Fruit fly (Drosophila melanogaster) S2 (cell line): ENCODE data around the gene Cyp4g1.
"Not testable (repeated sequence)": the region's sequence is repeated elsewhere in the genome, so short reads cannot be mapped to it uniquely, and the experiment has no call there.

Experiments used
- CG8478 ChIP-seq: fragments of >200 bp; optimal IDR thresholded peaks from 2 replicates; lab custom pipeline; 2018
- CTCF ChIP-seq, 2 experiments: fragments of >200 bp; optimal IDR thresholded peaks; 2 replicates each; lab custom pipeline; 2018

Gene Cyp4g1

DNA sequence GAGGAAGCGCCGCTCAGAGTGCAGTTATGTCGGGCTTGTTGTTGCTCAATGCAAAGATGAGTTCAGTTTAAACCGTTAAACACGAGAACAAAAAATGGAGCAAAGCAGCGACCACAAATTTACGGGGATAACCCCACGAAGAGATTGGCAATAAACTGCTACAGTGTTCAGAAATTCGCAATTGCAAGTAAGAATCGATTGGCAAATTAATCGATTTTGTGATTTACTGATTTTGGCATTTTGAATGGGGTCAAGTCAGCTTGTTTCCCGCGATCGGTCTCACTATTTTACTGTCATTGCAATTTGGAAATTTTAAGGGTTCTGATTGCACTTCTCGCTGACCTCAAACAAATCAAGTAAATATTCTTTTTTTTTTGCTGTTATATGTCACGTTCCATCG, 12.5 kb upstream of the Cyp4g1 start, which contains the start of gene CG3176:
Gene CG3176 (plus strand): TSS at position 221 of the 400 bp plus-strand sequence.
- TF ChIP-seq CG8478 (lab: Kevin White, UChicago); CTCF (optimal IDR thresholded peaks at IDR 0.05; lab: Kevin White, UChicago): not testable (repeated sequence)

DNA sequence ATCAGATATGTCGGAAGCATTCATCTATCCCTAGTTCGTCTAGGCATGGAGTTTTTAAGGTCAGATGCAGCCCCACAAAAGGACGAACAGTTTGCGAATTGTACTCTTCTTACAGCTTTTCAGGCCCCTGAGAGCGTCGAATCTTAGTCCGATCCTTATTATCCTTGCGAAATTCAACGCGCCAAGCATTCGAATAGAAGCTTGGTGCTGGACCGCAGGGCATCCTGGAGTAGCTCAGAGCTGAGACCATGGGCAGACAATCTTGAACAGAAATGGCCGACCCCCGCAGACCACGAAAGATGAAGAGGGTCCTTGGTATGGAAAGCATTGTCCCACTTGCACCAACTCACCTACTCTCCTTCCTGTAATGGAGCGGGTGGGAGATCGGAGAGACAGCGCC, 9.6 kb upstream of the Cyp4g1 start, which contains the start of gene CG32817:
Gene CG32817 (plus strand): TSS at position 301 of the 400 bp plus-strand sequence.
- TF ChIP-seq CG8478 (lab: Kevin White, UChicago) (no peak), CTCF (optimal IDR thresholded peaks at IDR 0.05; lab: Kevin White, UChicago) (no peak)

DNA sequence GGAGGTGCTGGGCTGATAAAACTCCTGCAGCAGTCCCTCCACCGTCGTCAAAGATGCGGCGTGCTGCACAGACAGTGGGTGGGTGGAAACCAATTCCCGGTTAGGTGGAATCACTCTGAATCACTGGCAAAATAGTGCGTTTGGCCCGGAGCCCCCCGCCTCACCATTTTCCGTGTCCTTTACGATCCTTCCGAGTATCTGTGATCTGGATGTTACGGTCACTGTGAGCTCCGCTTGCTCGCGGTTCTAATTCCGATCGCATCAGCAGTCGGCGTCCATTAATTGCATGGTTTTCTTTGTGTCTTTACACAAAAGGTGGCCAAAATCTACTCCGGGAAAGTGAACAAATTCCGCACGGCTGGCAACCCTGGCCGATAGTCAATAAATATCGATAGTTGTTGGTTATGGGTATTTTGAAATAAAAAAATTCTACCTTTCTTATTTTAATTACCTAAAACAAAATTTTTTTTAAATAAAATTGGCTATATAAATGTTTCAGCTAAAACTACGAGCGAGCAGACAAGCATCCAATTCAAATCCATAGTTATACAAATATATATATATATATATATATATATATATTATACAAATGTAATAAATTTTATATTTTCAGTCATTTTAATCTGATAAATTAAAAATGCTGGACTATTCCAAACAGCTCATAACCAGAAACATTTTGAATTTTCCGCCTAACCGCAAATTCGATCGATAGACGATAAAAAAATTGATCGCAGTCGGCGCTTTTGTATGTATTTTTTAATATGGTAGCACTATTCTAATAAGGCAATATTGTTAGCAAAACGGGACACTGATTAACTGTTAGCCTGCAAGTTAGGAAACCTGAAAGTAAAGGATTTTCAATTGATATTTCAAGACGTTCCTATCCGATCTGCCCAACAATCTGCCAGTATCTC, 7.4 kb upstream of the Cyp4g1 start, which contains the start of the genes ebo and CG13373:
Gene ebo (minus strand): TSS at position 350 of the 914 bp plus-strand sequence.
Gene CG13373 (plus strand): TSS at position 755 of the 914 bp plus-strand sequence.
- TF ChIP-seq CG8478 (lab: Kevin White, UChicago) (no peak), CTCF (optimal IDR thresholded peaks at IDR 0.05; lab: Kevin White, UChicago) (no peak)

DNA sequence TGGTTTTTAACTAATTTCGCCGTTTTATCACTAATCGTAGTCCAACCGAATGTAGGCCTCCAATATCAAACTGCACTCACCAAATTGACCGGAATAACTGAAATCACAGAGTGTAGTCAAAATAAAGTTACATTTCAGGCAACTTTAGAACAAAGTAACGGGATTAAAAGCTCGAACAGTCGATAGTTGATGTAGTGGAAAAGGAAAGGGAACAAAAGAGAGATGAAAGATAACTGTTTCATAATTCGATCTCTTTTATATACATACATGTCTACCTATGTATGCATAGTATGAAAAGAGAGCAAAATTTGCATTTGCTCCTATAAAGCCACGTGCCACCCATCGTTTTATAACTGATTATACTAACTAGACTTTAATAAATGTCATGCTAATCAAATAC, 1.5 kb upstream of the Cyp4g1 start, which contains the start of gene CG32816:
Gene CG32816 (minus strand): TSS at position 101 of the 400 bp plus-strand sequence.
- TF ChIP-seq CG8478 (lab: Kevin White, UChicago) (no peak), CTCF (optimal IDR thresholded peaks at IDR 0.05; lab: Kevin White, UChicago) (no peak)

DNA sequence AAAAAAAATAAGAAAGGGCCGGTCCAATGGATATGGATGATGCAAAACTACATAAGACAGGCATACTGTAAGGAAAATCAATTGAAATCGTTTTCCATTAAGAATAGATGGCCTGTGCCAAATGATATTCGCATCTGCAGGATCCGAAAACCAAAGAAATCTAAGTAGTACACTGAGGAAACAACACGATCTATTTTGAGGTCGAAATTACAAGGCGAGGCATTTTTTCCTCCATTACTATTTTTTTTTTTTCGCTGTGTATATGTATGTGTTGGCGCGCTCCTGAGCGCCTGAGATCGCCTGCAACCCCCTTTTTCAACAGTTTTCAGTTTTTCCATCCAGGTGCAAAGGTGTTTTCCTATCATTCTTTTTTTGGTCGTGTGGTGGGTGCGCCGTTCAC, 5.2 kb downstream of the Cyp4g1 start:
- TF ChIP-seq CG8478 (lab: Kevin White, UChicago) = no peak
- no peak for TF ChIP-seq CTCF (optimal IDR thresholded peaks at IDR 0.05; lab: Kevin White, UChicago)

DNA sequence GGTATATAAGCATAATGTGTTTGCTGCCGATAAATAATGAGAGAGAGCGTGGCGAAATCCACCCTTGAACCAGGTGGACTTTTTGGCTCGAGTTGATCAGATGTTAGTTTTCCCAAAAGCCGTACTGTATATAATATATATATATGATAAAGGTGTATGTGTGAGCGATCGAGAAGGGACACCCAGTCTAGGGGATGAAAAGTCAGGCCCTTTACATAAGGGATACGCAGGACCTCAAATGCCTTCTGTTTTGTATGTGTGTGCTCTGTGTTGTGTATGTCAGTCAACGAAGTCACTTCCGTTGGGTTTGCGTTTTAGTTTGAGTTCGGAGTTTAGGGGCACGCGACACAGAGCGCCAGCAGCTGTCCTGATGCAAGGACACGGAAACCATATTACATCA, 8.7 kb downstream of the Cyp4g1 start, which contains the start of gene ase:
Gene ase (plus strand): TSS at position 301 of the 400 bp plus-strand sequence.
- TF ChIP-seq CTCF (optimal IDR thresholded peaks at IDR 0.05; lab: Kevin White, UChicago) (no peak), CG8478 (lab: Kevin White, UChicago) (no peak)

DNA sequence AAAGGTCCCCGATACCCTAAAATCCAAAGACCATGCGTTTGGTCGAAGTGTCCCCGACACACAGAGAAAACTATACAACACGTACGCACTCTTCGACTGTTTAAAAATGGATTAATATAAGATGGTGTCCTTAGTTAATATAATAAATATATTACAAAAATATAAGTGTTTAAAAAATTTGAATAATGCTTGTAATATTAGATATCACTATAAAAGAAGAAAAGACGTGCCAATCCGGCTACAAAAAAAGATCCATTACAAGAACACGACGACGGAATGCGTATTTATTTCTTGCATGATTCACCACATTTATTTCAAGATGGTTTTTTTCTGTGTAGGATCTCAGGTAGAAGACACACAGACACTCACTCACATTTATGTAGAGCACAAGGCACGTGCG, 11.3 kb downstream of the Cyp4g1 start:
- TF ChIP-seq CG8478 (lab: Kevin White, UChicago) (no peak), CTCF (optimal IDR thresholded peaks at IDR 0.05; lab: Kevin White, UChicago) (no peak)

DNA sequence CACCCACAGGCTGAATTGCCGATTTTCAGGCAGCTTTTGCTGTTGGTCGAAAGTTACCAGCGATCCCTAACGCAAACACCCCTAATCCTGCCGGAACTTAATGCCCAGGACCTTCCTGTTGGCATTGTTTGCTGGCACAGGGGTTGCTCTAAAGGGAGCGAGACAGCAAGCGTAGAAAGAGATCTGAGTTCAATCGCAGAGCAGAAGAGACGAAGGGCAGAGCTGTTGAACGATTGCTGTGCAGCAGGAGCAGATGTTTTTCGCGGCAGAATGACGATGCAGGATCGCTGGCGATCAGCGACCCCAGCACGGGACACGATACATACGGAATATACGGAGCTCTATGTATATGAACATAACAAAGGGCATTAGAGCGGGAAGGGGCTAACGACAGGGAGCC, 12.2 kb downstream of the Cyp4g1 start:
- TF ChIP-seq CG8478 (lab: Kevin White, UChicago) (no peak), CTCF (optimal IDR thresholded peaks at IDR 0.05; lab: Kevin White, UChicago) (no peak)

DNA sequence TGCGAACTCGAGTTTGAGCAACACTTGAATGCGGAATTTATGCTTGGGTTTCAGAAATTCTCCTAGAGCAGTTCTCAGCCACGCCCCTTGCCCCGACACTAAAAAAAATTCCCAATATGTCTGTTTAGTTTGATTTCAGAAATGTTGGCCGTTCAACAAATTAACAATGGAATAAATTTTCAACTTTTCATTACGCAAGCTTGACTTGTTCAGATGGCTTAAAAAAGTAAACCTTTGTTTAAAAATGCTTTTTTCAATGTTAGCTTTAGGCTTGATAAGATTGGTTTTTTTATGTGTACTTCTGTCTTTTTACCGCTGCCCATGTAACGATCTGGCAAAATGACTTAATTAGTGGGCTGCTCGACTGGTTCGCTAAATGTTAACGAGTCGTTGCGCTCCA, 16.4 kb downstream of the Cyp4g1 start:
- TF ChIP-seq CG8478 (lab: Kevin White, UChicago) (no peak), CTCF (optimal IDR thresholded peaks at IDR 0.05; lab: Kevin White, UChicago) (no peak)

DNA sequence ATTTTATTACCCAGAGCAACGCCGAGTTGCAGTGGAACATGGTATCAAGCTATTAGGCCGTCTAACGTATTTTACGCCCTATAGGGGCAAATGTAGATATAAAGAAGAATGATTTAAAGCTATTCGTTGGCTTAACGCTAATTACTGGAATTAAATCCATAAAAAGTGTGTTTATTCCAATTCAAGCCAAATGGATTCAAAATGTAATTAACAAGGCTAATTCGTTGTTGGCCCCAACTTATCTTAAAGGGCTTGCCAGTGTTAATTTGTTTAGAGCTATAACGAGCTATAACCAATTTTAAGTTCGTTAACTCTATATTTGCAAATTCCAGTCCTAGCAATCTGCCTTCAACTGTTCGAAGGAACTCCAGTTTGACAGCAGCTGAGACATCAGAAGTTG, 20.2 kb downstream of the Cyp4g1 start:
- no peak for TF ChIP-seq CG8478 (lab: Kevin White, UChicago)
- TF ChIP-seq CTCF (optimal IDR thresholded peaks at IDR 0.05; lab: Kevin White, UChicago) = no peak

DNA sequence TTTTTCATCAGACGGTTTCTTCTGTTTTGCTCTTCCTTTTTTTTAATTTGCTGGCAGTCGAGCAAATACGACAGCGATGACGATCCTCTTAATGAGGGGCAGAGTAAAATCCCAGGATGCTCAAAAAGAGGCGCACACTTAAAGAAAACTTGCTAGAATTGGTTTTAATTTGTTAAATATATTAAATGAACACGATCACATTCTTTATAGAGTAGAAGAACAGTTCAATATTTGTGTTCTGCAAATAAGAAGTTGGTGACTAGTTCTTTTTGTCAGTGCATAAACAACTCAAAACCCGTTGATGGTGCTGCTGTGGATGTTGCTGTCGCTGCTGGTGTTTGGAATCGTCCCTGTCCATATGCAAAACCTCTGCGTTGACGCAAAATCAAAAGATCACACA, 20.9 kb downstream of the Cyp4g1 start:
- no peak for TF ChIP-seq CTCF (optimal IDR thresholded peaks at IDR 0.05; lab: Kevin White, UChicago)
- no peak for TF ChIP-seq CG8478 (lab: Kevin White, UChicago)

DNA sequence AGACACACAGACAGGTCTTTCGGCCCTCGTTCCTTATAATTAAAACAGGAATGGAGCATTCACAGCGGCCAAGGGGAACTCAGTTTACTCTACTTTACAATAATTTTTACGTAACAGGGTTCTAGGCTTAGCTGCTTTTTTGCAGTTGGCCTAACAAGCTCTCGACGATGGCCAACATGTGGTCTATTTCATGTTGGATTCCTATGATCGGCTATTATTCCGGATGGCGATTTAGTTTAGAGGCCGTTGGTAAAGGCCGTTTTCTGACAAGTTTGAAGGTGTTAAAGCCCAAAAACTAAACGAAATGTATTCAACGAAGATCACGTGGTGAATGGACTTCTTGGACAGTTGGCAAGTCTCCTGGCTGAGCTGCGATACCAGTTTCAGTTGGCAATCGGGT, 23.1 kb downstream of the Cyp4g1 start:
- TF ChIP-seq CTCF (optimal IDR thresholded peaks at IDR 0.05; lab: Kevin White, UChicago) (no peak), CG8478 (lab: Kevin White, UChicago) (no peak)

DNA sequence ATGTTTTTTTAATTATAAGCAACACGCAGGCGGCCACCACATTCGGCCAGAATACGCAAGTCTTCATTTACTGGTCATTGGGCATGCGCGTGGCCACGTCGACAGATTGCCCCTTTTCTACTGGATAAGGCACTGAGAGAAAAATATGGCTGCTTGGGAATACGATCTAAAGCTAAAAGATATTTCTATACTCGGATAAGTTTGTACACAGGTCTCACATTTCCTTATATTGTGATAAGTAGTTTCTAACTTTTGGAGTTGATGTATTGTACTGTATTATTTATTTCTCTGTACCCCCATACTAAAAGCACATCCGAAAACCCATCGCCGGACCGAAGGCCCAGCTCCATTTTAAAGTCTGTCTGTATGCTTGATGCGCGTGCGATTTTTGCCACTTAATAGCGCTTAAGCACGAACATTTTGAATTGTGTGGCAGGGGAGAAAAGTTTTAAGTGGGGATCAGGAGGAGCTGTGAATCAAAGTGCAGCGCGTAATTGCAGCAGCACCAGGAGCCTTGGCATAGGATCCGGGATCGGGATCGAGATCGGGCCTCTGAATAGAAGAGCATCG, 25.1 kb downstream of the Cyp4g1 start:
- TF ChIP-seq CTCF (optimal IDR thresholded peaks at IDR 0.05; lab: Kevin White, UChicago) = no peak
- no peak for TF ChIP-seq CG8478 (lab: Kevin White, UChicago)

DNA sequence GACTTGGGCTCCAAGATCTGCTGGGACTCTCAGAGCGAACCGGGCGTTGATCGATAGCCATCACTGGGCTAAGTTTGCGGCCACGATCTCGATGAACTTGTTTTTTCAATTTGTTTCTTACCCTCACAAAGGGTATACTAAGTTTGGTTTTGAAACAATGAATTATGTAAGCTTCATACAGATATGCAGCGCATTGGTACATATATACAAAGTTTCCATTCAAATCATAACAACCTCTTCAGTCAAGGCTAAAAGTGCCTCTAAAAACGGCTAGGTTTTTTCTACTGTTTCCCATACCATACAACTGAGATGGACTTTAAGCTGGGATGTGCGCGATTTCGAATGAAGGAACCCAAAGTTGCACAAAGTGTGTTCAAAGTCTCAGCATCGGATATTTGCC, 27.8 kb downstream of the Cyp4g1 start:
- no peak for TF ChIP-seq CTCF (optimal IDR thresholded peaks at IDR 0.05; lab: Kevin White, UChicago)
- no peak for TF ChIP-seq CG8478 (lab: Kevin White, UChicago)

DNA sequence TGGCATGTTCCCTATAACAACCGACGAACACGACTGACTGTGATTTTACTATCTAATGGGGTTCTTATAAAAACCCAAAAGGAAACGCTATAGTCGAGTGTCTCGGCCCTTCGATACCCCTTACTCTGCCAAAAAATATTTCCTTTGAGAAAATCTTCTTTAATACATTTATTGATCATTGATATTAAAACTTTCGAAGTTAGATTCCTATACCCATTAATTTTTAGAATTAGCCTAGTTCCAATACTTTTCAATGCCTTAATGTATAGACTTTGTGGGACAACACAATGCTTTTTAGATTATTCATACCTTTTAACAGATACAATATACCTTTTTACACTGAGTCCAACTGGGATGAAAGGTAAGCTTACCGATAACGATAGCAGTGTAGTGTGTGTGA, 31.7 kb downstream of the Cyp4g1 start, which contains the start of gene Pgcl:
Gene Pgcl (minus strand): TSS at position 45 of the 400 bp plus-strand sequence.
- no peak for TF ChIP-seq CG8478 (lab: Kevin White, UChicago)
- no peak for TF ChIP-seq CTCF (optimal IDR thresholded peaks at IDR 0.05; lab: Kevin White, UChicago)
